Worm (Caenorhabditis elegans) whole organism, late embryonic: ENCODE measurements around the gene M163.1.

Experiments used
- ceh-9 ChIP-seq: sonication (generic microtip); optimal IDR thresholded peaks from 2 replicates; lab custom pipeline; 2016; ENCODE audit warnings: mild to moderate bottlenecking, missing genetic modification characterization, inconsistent platforms, missing compliant biosample characterization
- sox-4 ChIP-seq: sonication (generic microtip); optimal IDR thresholded peaks from 2 replicates; lab custom pipeline; 2017; ENCODE audit warnings: mild to moderate bottlenecking, missing genetic modification characterization, inconsistent platforms, missing compliant biosample characterization

- TF ChIP-seq sox-4 (tag; lab: Kevin White, UChicago), result no peak
- no peak for TF ChIP-seq ceh-9 (tag; lab: Kevin White, UChicago)
Observed at ce11 chrX:14495075-14495474, 8.5 kb downstream of the M163.1 start.
